Fruit fly (Drosophila melanogaster) S2 (cell line): ENCODE data around the gene CG32365.

Experiments
- CG8478 ChIP-seq: fragments of >200 bp; optimal IDR thresholded peaks from 2 replicates; lab custom pipeline; 2018
- CTCF ChIP-seq, 2 experiments: fragments of >200 bp; optimal IDR thresholded peaks; 2 replicates each; lab custom pipeline; 2018

DNA sequence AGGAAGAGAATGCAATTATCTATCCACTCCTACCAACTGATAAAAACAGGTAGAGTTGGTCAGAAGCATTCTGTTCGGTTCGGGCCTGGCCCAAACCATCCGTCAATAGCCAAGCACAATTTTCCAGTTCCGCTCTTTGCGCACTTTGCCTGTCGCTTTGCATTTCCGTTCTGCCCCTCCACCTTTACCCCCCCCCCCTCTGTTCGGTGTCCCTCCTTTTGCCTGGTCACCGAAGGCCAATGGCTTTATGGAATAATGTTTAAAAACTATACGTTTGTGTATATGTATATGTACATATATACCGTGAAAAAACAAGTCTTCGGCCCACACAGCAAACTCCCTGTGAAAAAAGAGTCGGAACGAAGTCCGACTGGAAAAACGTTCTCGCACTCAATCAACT is 12.3 kb downstream of the CG32365 start:
- TF ChIP-seq CG8478 (lab: Kevin White, UChicago): no peak
- no peak for TF ChIP-seq CTCF (optimal IDR thresholded peaks at IDR 0.05; lab: Kevin White, UChicago)
